Fruit fly (Drosophila melanogaster): ENCODE measurements around the gene Nepl15.

Nepl15 gene

DNA sequence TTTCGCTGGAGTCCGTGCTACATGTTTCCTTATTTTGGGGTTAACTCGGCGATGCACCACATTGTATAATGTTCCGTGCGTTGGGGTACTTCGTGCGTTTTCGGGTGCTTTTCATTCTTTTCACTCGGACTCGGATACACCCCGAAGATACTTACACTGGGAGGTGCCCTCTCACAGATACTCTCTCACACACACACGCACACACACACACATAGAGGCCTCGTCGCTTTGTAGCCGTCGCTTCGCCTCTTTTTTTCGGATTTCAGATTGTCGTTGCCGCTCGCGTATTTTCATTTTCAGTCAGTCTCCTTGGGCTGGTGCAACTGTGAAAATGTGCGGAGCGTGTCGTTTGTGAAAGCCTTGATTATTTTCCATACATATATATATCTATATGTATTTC, 15.4 kb upstream of the Nepl15 start:
- TF ChIP-seq CG3726 (GFP tag; IDR thresholded peaks at IDR 0.05), result no peak
- no peak for TF ChIP-seq ham (GFP tag; IDR thresholded peaks at IDR 0.05)
- no peak for TF ChIP-seq Dref (GFP tag; IDR thresholded peaks at IDR 0.05)
- peak; percentile 43 for TF ChIP-seq bigmax (GFP tag; optimal IDR thresholded peaks at IDR 0.05)
- no peak for TF ChIP-seq hb (GFP tag; IDR thresholded peaks at IDR 0.05; ENCODE audit: partially characterized antibody)
- no peak for TF ChIP-seq p53 (GFP tag; optimal IDR thresholded peaks at IDR 0.05)
- peak; percentile 29 for TF ChIP-seq CG17385 (GFP tag; optimal IDR thresholded peaks at IDR 0.05)
- TF ChIP-seq CG14441 (GFP tag; IDR thresholded peaks at IDR 0.05), result no peak
- TF ChIP-seq ttk (GFP tag; IDR thresholded peaks at IDR 0.05), result no peak
- TF ChIP-seq slbo (GFP tag; IDR thresholded peaks at IDR 0.05), result no peak
- peak; percentile 53 for TF ChIP-seq onecut (GFP tag; IDR thresholded peaks at IDR 0.05)
- TF ChIP-seq BEAF-32 (GFP tag; optimal IDR thresholded peaks at IDR 0.05), result no peak
- peak; percentile 61; the same call in 1 of the 2 replicates for TF ChIP-seq Adf1 (GFP tag; IDR thresholded peaks at IDR 0.05)
- no peak for TF ChIP-seq dan (GFP tag; IDR thresholded peaks at IDR 0.05)
- no peak for TF ChIP-seq jing (GFP tag; optimal IDR thresholded peaks at IDR 0.05)
- TF ChIP-seq ranshi (GFP tag; IDR thresholded peaks at IDR 0.05), result no peak
- TF ChIP-seq CG17912 (GFP tag; optimal IDR thresholded peaks at IDR 0.05), result no peak
- no peak for TF ChIP-seq rib (GFP tag; IDR thresholded peaks at IDR 0.05)
- TF ChIP-seq Spps (tag; optimal IDR thresholded peaks at IDR 0.05), result no peak
- no peak for TF ChIP-seq run (tag; optimal IDR thresholded peaks at IDR 0.05)
- TF ChIP-seq wek (GFP tag; optimal IDR thresholded peaks at IDR 0.05), result no peak
- TF ChIP-seq Med (GFP tag), result no peak
- TF ChIP-seq CG1602 (GFP tag; optimal IDR thresholded peaks at IDR 0.05), result no peak
- no peak for TF ChIP-seq Rx (GFP tag; IDR thresholded peaks at IDR 0.05)
- TF ChIP-seq GATAe (GFP tag; conservative IDR thresholded peaks at IDR 0.05), result no peak
- TF ChIP-seq mam (GFP tag; optimal IDR thresholded peaks at IDR 0.05), result no peak
- no peak for TF ChIP-seq seq (GFP tag; IDR thresholded peaks at IDR 0.05)
- TF ChIP-seq ro (GFP tag; IDR thresholded peaks at IDR 0.05), result no peak
- TF ChIP-seq Side (GFP tag; optimal IDR thresholded peaks at IDR 0.05), result no peak
- no peak for TF ChIP-seq CG11560 (tag; IDR thresholded peaks at IDR 0.05)
- no peak for TF ChIP-seq inv (GFP tag; IDR thresholded peaks at IDR 0.05; ENCODE audit: partially characterized antibody)
- TF ChIP-seq pho (GFP tag; optimal IDR thresholded peaks at IDR 0.05), result no peak
- no peak for TF ChIP-seq mld (GFP tag; IDR thresholded peaks at IDR 0.05; ENCODE audit: partially characterized antibody)
- TF ChIP-seq CG12769 (tag; optimal IDR thresholded peaks at IDR 0.05), result peak; percentile 7
- no peak for TF ChIP-seq chif (GFP tag; optimal IDR thresholded peaks at IDR 0.05)
- no peak for TF ChIP-seq CG8388 (GFP tag; optimal IDR thresholded peaks at IDR 0.05)
- TF ChIP-seq CG4328 (GFP tag; optimal IDR thresholded peaks at IDR 0.05), result no peak
- TF ChIP-seq CG10366 (GFP tag; IDR thresholded peaks at IDR 0.05), result peak; percentile 30; the same call in 1 of the 2 replicates
- TF ChIP-seq CG6254 (GFP tag; optimal IDR thresholded peaks at IDR 0.05), result peak; percentile 28
- TF ChIP-seq tup (GFP tag; optimal IDR thresholded peaks at IDR 0.05), result no peak
- peak; percentile 28 for TF ChIP-seq CG12219 (GFP tag; optimal IDR thresholded peaks at IDR 0.05)
- TF ChIP-seq Bdp1 (GFP tag; optimal IDR thresholded peaks at IDR 0.05), result no peak
- TF ChIP-seq Dbx (GFP tag; IDR thresholded peaks at IDR 0.05), result peak; percentile 36; the same call in 2 of the 3 replicates
- TF ChIP-seq Dip3 (GFP tag; optimal IDR thresholded peaks at IDR 0.05), result no peak
- TF ChIP-seq insv (GFP tag; optimal IDR thresholded peaks at IDR 0.05), result no peak
- peak; percentile 9 for TF ChIP-seq CG8924 (tag; optimal IDR thresholded peaks at IDR 0.05)
- TF ChIP-seq Xbp1 (GFP tag; optimal IDR thresholded peaks at IDR 0.05), result no peak
- TF ChIP-seq chn (GFP tag; optimal IDR thresholded peaks at IDR 0.05), result no peak
- TF ChIP-seq CG17186 (GFP tag; optimal IDR thresholded peaks at IDR 0.05), result no peak
- no peak for TF ChIP-seq abd-A (tag; optimal IDR thresholded peaks at IDR 0.05)
- no peak for TF ChIP-seq Hmx (GFP tag; optimal IDR thresholded peaks at IDR 0.05)
- TF ChIP-seq CG5953 (GFP tag; IDR thresholded peaks at IDR 0.05), result no peak
- TF ChIP-seq E2f1 (GFP tag; IDR thresholded peaks at IDR 0.05), result no peak
